Fruit fly (Drosophila melanogaster) whole organism, embryonic: Measurements from ENCODE around the gene CG4854.
A peak's percentile ranks its signal among the peaks of the same experiment; 100 is the strongest.

Source experiments
- Atf6 ChIP-seq: fragments of 200-800 bp; sonication (Bioruptor generic); IDR thresholded peaks from 2 replicates; pipeline ENCODE4 v1.3.6; 2022; ENCODE audit warnings: missing biosample characterization, missing genetic modification characterization
- CG10209 ChIP-seq: fragments of 200-800 bp; sonication (Bioruptor generic); optimal IDR thresholded peaks from 3 replicates; lab custom pipeline; 2017; ENCODE audit warnings: missing biosample characterization, mild to moderate bottlenecking, missing genetic modification characterization, missing genetic modification reagents
- CG10431 ChIP-seq: fragments of 200-800 bp; sonication (Bioruptor generic); optimal IDR thresholded peaks from 3 replicates; lab custom pipeline; 2018; ENCODE audit warnings: missing biosample characterization, mild to moderate bottlenecking, missing genetic modification characterization
- CG11504 ChIP-seq: fragments of 200-800 bp; sonication (Bioruptor generic); optimal IDR thresholded peaks from 3 replicates; lab custom pipeline; 2019; ENCODE audit warnings: missing biosample characterization, mild to moderate bottlenecking, missing genetic modification characterization, moderate library complexity
- CG12104 ChIP-seq: fragments of 200-800 bp; sonication (Bioruptor generic); optimal IDR thresholded peaks from 3 replicates; lab custom pipeline; 2016; ENCODE audit warnings: missing biosample characterization, missing genetic modification characterization
- CG12155 ChIP-seq: fragments of 200-800 bp; sonication (Bioruptor generic); optimal IDR thresholded peaks from 3 replicates; lab custom pipeline; 2016; ENCODE audit warnings: missing biosample characterization, missing genetic modification characterization
- CG14014 ChIP-seq: fragments of 200-800 bp; sonication (Bioruptor generic); IDR thresholded peaks from 2 replicates; pipeline ENCODE4 v1.3.6; 2022; ENCODE audit warnings: missing biosample characterization, missing genetic modification characterization
- CG14441 ChIP-seq: fragments of 200-800 bp; sonication (Bioruptor generic); IDR thresholded peaks from 2 replicates; pipeline ENCODE4 v1.3.6; 2022; ENCODE audit warnings: missing biosample characterization, missing genetic modification characterization
- CG15514 ChIP-seq: fragments of 200-800 bp; sonication (Bioruptor generic); optimal IDR thresholded peaks from 3 replicates; lab custom pipeline; 2017; ENCODE audit warnings: missing biosample characterization, missing genetic modification characterization, mild to moderate bottlenecking, moderate library complexity, missing genetic modification reagents
- CG17359 ChIP-seq: fragments of 200-800 bp; sonication (Bioruptor generic); optimal IDR thresholded peaks from 3 replicates; lab custom pipeline; 2018; ENCODE audit warnings: missing biosample characterization, mild to moderate bottlenecking, missing genetic modification characterization, moderate library complexity
- CG17912 ChIP-seq: fragments of 200-800 bp; sonication (Bioruptor generic); optimal IDR thresholded peaks from 2 replicates; lab custom pipeline; 2018; ENCODE audit warnings: missing biosample characterization, mild to moderate bottlenecking, missing genetic modification characterization
- CG30403 ChIP-seq: fragments of 200-800 bp; sonication (Bioruptor generic); optimal IDR thresholded peaks from 3 replicates; lab custom pipeline; 2016; ENCODE audit warnings: missing biosample characterization, missing genetic modification characterization
- CG3281 ChIP-seq: fragments of 200-800 bp; sonication (Bioruptor generic); optimal IDR thresholded peaks from 3 replicates; lab custom pipeline; 2017; ENCODE audit warnings: missing biosample characterization, mild to moderate bottlenecking, missing genetic modification characterization
- CG34376 ChIP-seq: fragments of 200-800 bp; sonication (Bioruptor generic); optimal IDR thresholded peaks from 2 replicates; lab custom pipeline; 2018; ENCODE audit warnings: missing biosample characterization, mild to moderate bottlenecking, missing genetic modification characterization
- CG34422 ChIP-seq: fragments of 200-800 bp; sonication (Bioruptor generic); IDR thresholded peaks from 3 replicates; pipeline ENCODE4 v1.3.6; 2022; ENCODE audit warnings: missing biosample characterization, missing genetic modification characterization
- CG6689 ChIP-seq: fragments of 200-800 bp; sonication (Bioruptor generic); IDR thresholded peaks from 2 replicates; pipeline ENCODE4 v1.3.6; 2022; ENCODE audit warnings: missing biosample characterization, missing genetic modification characterization
- CG8924 ChIP-seq: fragments of 200-800 bp; optimal IDR thresholded peaks from 3 replicates; lab custom pipeline; 2019; ENCODE audit warnings: missing biosample characterization, mild to moderate bottlenecking, missing genetic modification characterization, moderate library complexity
- CG9215 ChIP-seq: fragments of 200-800 bp; sonication (Bioruptor generic); IDR thresholded peaks from 2 replicates; pipeline ENCODE4 v1.3.6; 2022; ENCODE audit warnings: missing biosample characterization, missing genetic modification characterization
- D ChIP-seq, 2 experiments: fragments of 200-800 bp in 1 of 2; fragments of >200 bp in 1 of 2; sonication (Bioruptor generic) in 1 of 2; optimal IDR thresholded peaks; 2 replicates in 1 of 2; 3 replicates in 1 of 2; lab custom pipeline; 2017; ENCODE audit warnings: mild to moderate bottlenecking in 1 of 2, missing biosample characterization in 1 of 2, missing genetic modification characterization in 1 of 2, missing genetic modification reagents in 1 of 2
- Dbx ChIP-seq: fragments of 200-800 bp; sonication (Bioruptor generic); IDR thresholded peaks from 3 replicates; pipeline ENCODE4 v1.3.6; 2022; ENCODE audit warnings: missing biosample characterization, missing genetic modification characterization
- Fer1 ChIP-seq: fragments of 200-800 bp; sonication (Bioruptor generic); optimal IDR thresholded peaks from 2 replicates; lab custom pipeline; 2017; ENCODE audit warnings: missing biosample characterization, mild to moderate bottlenecking, missing genetic modification characterization
- HHEX ChIP-seq: fragments of 200-800 bp; sonication (Bioruptor generic); optimal IDR thresholded peaks from 3 replicates; lab custom pipeline; 2017; ENCODE audit warnings: missing biosample characterization, mild to moderate bottlenecking, missing genetic modification characterization, missing genetic modification reagents
- Hmr ChIP-seq: fragments of 200-800 bp; sonication (Bioruptor generic); optimal IDR thresholded peaks from 3 replicates; lab custom pipeline; 2017; ENCODE audit warnings: mild to moderate bottlenecking, missing biosample characterization, missing genetic modification reagents, missing genetic modification characterization
- Mad ChIP-seq: fragments of 200-800 bp; sonication (Bioruptor generic); optimal IDR thresholded peaks from 2 replicates; lab custom pipeline; 2016; ENCODE audit warnings: missing biosample characterization, missing genetic modification characterization
- PHDP ChIP-seq: fragments of 200-800 bp; sonication (Bioruptor generic); optimal IDR thresholded peaks from 3 replicates; lab custom pipeline; 2018; ENCODE audit warnings: missing biosample characterization, mild to moderate bottlenecking, missing genetic modification characterization, moderate library complexity
- Pdp1 ChIP-seq, 2 experiments: fragments of 200-800 bp; sonication (Bioruptor generic); optimal IDR thresholded peaks; 3 replicates each; lab custom pipeline; 2016; ENCODE audit warnings: missing biosample characterization in 2 of 2, missing genetic modification characterization in 2 of 2, mild to moderate bottlenecking in 1 of 2, moderate library complexity in 1 of 2
- Rx ChIP-seq: fragments of 200-800 bp; sonication (Bioruptor generic); IDR thresholded peaks from 2 replicates; pipeline ENCODE4 v1.3.6; 2022; ENCODE audit warnings: missing biosample characterization, missing genetic modification characterization
- Sin3A ChIP-seq: fragments of >200 bp; optimal IDR thresholded peaks from 2 replicates; lab custom pipeline; 2018
- Sox100B ChIP-seq: fragments of 200-800 bp; sonication (Bioruptor generic); optimal IDR thresholded peaks from 3 replicates; lab custom pipeline; 2018; ENCODE audit warnings: missing biosample characterization, mild to moderate bottlenecking, missing genetic modification characterization
- Ssrp ChIP-seq: fragments of 200-800 bp; sonication (Bioruptor generic); optimal IDR thresholded peaks from 2 replicates; lab custom pipeline; 2018; ENCODE audit warnings: missing biosample characterization, mild to moderate bottlenecking, missing genetic modification characterization, moderate library complexity
- Tbp ChIP-seq: fragments of >200 bp; optimal IDR thresholded peaks from 2 replicates; lab custom pipeline; 2018; ENCODE audit warnings: missing biosample characterization, missing genetic modification characterization
- ap ChIP-seq: fragments of 200-800 bp; sonication (Bioruptor generic); IDR thresholded peaks from 2 replicates; pipeline ENCODE4 v1.3.6; 2022; ENCODE audit warnings: missing biosample characterization, missing genetic modification characterization
- cg ChIP-seq: fragments of 200-800 bp; sonication (Bioruptor generic); optimal IDR thresholded peaks from 3 replicates; lab custom pipeline; 2019; ENCODE audit warnings: missing biosample characterization, mild to moderate bottlenecking, missing genetic modification characterization, moderate library complexity
- crc ChIP-seq: fragments of 200-800 bp; sonication (Bioruptor generic); optimal IDR thresholded peaks from 2 replicates; lab custom pipeline; 2016; ENCODE audit warnings: missing biosample characterization, missing genetic modification characterization
- dmrt11E ChIP-seq: fragments of 200-800 bp; sonication (Bioruptor generic); optimal IDR thresholded peaks from 3 replicates; lab custom pipeline; 2018; ENCODE audit warnings: missing biosample characterization, mild to moderate bottlenecking, missing genetic modification characterization, moderate library complexity
- esg ChIP-seq: fragments of 200-800 bp; sonication (Bioruptor generic); conservative IDR thresholded peaks from 2 replicates; pipeline ENCODE4 v1.3.6; 2022; ENCODE audit warnings: missing biosample characterization, missing genetic modification characterization
- fd3F ChIP-seq: fragments of 200-800 bp; sonication (Bioruptor generic); optimal IDR thresholded peaks from 2 replicates; lab custom pipeline; 2018; ENCODE audit warnings: missing biosample characterization, mild to moderate bottlenecking, missing genetic modification characterization, moderate library complexity
- gem ChIP-seq: fragments of 200-800 bp; sonication (Bioruptor generic); optimal IDR thresholded peaks from 2 replicates; lab custom pipeline; 2019; ENCODE audit warnings: missing biosample characterization, mild to moderate bottlenecking, missing genetic modification characterization, moderate library complexity
- grau ChIP-seq: fragments of 200-800 bp; optimal IDR thresholded peaks from 3 replicates; lab custom pipeline; 2019; ENCODE audit warnings: missing biosample characterization, mild to moderate bottlenecking, missing genetic modification characterization, moderate library complexity
- jing ChIP-seq: fragments of 200-800 bp; sonication (Bioruptor generic); optimal IDR thresholded peaks from 2 replicates; lab custom pipeline; 2018; ENCODE audit warnings: missing biosample characterization, mild to moderate bottlenecking, missing genetic modification characterization
- klu ChIP-seq: fragments of 200-800 bp; sonication (Bioruptor generic); IDR thresholded peaks from 2 replicates; pipeline ENCODE4 v1.3.6; 2022; ENCODE audit warnings: missing biosample characterization, missing genetic modification characterization
- lmd ChIP-seq: fragments of 200-800 bp; sonication (Bioruptor generic); IDR thresholded peaks from 2 replicates; pipeline ENCODE4 v1.3.6; 2022; ENCODE audit warnings: missing biosample characterization, missing genetic modification characterization
- nau ChIP-seq: fragments of 200-800 bp; sonication (Bioruptor generic); optimal IDR thresholded peaks from 3 replicates; lab custom pipeline; 2017; ENCODE audit warnings: missing biosample characterization, mild to moderate bottlenecking, missing genetic modification characterization, missing genetic modification reagents
- salm ChIP-seq: fragments of 200-800 bp; sonication (Bioruptor generic); optimal IDR thresholded peaks from 2 replicates; lab custom pipeline; 2018; ENCODE audit warnings: missing biosample characterization, mild to moderate bottlenecking, missing genetic modification characterization
- sima ChIP-seq: fragments of 200-800 bp; sonication (Bioruptor generic); optimal IDR thresholded peaks from 2 replicates; lab custom pipeline; 2016; ENCODE audit warnings: missing biosample characterization, missing genetic modification characterization
- yki ChIP-seq: fragments of >200 bp; optimal IDR thresholded peaks from 3 replicates; lab custom pipeline; 2018
- zen ChIP-seq: fragments of 200-800 bp; sonication (Bioruptor generic); optimal IDR thresholded peaks from 3 replicates; lab custom pipeline; 2018; ENCODE audit warnings: missing biosample characterization, mild to moderate bottlenecking, missing genetic modification characterization, moderate library complexity
- zfh2 ChIP-seq: fragments of 200-800 bp; sonication (Bioruptor generic); optimal IDR thresholded peaks from 2 replicates; lab custom pipeline; 2016; ENCODE audit warnings: missing biosample characterization, missing genetic modification characterization

The CG4854 gene

DNA sequence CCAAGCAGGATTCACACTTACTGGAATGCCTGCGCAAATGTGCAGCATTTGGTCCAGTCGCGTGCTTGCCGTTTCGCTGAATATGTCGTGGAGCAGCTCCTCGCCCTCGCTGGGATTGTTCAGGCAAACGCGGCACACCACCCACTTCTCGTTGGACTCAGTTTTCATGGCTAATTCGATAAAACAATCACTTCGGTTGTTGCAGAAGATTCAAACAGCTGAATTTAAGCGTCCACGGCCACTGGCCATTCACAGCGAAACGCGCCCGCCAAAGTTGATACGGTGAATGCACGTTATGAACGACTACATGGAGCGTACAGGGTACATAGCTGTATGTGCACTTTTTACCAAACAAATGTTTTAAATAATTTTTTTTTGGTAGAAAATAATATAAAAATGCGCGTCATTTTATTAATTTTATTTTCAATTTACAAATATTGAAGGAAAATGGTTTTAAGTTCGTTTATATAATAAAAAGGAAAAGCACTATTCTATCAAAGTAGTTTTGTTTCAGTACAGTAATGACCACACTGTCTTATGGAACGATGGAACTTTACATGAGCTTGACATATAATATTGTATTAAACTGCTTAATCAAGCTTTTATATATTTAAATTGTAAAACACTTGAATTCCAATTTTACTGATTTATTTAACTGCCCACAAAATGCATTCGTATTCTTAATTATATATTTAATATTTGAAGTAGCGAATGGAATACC lies 3.3 kb downstream of the CG4854 start, which contains the start of gene trem (continued):
- peak; percentile 67 for TF ChIP-seq PHDP
- peak; percentile 70 for TF ChIP-seq CG10209 (GFP tag; lab: Kevin White, UChicago)
- TF ChIP-seq CG12104 (GFP tag; lab: Kevin White, UChicago) = peak; percentile 74
- peak; percentile 52 for TF ChIP-seq CG17359
- peak; percentile 57; the same call in 1 of the 2 replicates for TF ChIP-seq CG6689 (GFP tag; lab: Robert Waterston, UW)
- no peak for TF ChIP-seq sima
- peak; percentile 38 for TF ChIP-seq yki (lab: Kevin White, UChicago)
- TF ChIP-seq CG12155 (GFP tag; lab: Kevin White, UChicago) = peak; percentile 74
- TF ChIP-seq Sin3A (lab: Kevin White, UChicago) = peak; percentile 0
- TF ChIP-seq CG3281 (GFP tag; lab: Kevin White, UChicago) = peak; percentile 70
- peak; percentile 81 for TF ChIP-seq Ssrp
- 0 out of 2 replicates have a peak, but pooled peaks have one; percentile 31 for TF ChIP-seq ap (GFP tag; lab: Robert Waterston, UW)
- TF ChIP-seq fd3F (GFP tag; lab: Kevin White, UChicago) = peak; percentile 67
- TF ChIP-seq CG15514 (GFP tag; lab: Kevin White, UChicago) = peak; percentile 1
- TF ChIP-seq Dbx (GFP tag; lab: Robert Waterston, UW) = peak; percentile 50; the same call in 1 of the 3 replicates
- peak; percentile 7 for TF ChIP-seq jing
- TF ChIP-seq CG11504 (tag; lab: Kevin White, UChicago) = peak; percentile 79
- TF ChIP-seq esg (GFP tag; lab: Robert Waterston, UW) = peak; percentile 50; the same call in 1 of the 2 replicates
- peak; percentile 66 for TF ChIP-seq CG14441 (GFP tag; lab: Robert Waterston, UW)
- no peak for TF ChIP-seq cg (GFP tag; lab: Kevin White, UChicago)
- peak; percentile 69 for TF ChIP-seq HHEX
- peak; percentile 3 for TF ChIP-seq Mad
- peak; percentile 51; the same call in 2 of the 3 replicates for TF ChIP-seq CG34422 (GFP tag; lab: Robert Waterston, UW)
- peak in 1 of 2 experiments; percentile 57 for TF ChIP-seq Pdp1 (GFP tag; optimal IDR thresholded peaks at IDR 0.05; lab: Kevin White, UChicago)
- peak; percentile 83 for TF ChIP-seq CG9215 (GFP tag; lab: Robert Waterston, UW)
- TF ChIP-seq lmd (GFP tag; lab: Robert Waterston, UW) = peak; percentile 71
- TF ChIP-seq CG17912 (GFP tag; lab: Kevin White, UChicago) = no peak
- TF ChIP-seq Sox100B (GFP tag; lab: Kevin White, UChicago) = no peak
- peak; percentile 89 for TF ChIP-seq CG30403 (GFP tag; lab: Kevin White, UChicago)
- peak; percentile 81 for TF ChIP-seq dmrt11E (tag; lab: Kevin White, UChicago)
- no peak for TF ChIP-seq Hmr (GFP tag; lab: Kevin White, UChicago)
- TF ChIP-seq Atf6 (GFP tag; lab: Robert Waterston, UW) = peak; percentile 47; the same call in 1 of the 2 replicates
- no peak for TF ChIP-seq D (optimal IDR thresholded peaks at IDR 0.05; lab: Kevin White, UChicago)
- peak; percentile 61 for TF ChIP-seq D (GFP tag; optimal IDR thresholded peaks at IDR 0.05; lab: Kevin White, UChicago)
- TF ChIP-seq CG8924 (tag; lab: Kevin White, UChicago) = peak; percentile 79
- peak; percentile 8 for TF ChIP-seq Fer1
- peak; percentile 83 for TF ChIP-seq gem
- no peak for TF ChIP-seq salm (tag; lab: Kevin White, UChicago)
- TF ChIP-seq zfh2 = peak; percentile 62
- TF ChIP-seq CG10431 (GFP tag; lab: Kevin White, UChicago) = peak; percentile 66
- TF ChIP-seq CG14014 (GFP tag; lab: Robert Waterston, UW) = peak; percentile 30; the same call in 1 of the 2 replicates
- TF ChIP-seq grau (tag; lab: Kevin White, UChicago) = peak; percentile 99
- TF ChIP-seq crc (GFP tag; lab: Kevin White, UChicago) = no peak
- no peak for TF ChIP-seq CG34376 (GFP tag; lab: Kevin White, UChicago)
- peak; percentile 75 for TF ChIP-seq klu (GFP tag; lab: Robert Waterston, UW)
- no peak for TF ChIP-seq Tbp (GFP tag; lab: Kevin White, UChicago)
- TF ChIP-seq Rx (GFP tag; lab: Robert Waterston, UW) = no peak
- TF ChIP-seq zen = peak; percentile 76
- TF ChIP-seq nau (GFP tag; lab: Kevin White, UChicago) = no peak
